Worm (Caenorhabditis elegans) whole organism, early embryonic: Measurements from ENCODE around the gene mltn-3.

Source experiments
- B0310.2 ChIP-seq: sonication (generic microtip); optimal IDR thresholded peaks from 2 replicates; lab custom pipeline; 2016; ENCODE audit warnings: mild to moderate bottlenecking, missing genetic modification characterization, missing compliant biosample characterization
- F13C5.2 ChIP-seq: sonication (generic microtip); optimal IDR thresholded peaks from 2 replicates; lab custom pipeline; 2017; ENCODE audit warnings: mild to moderate bottlenecking, missing genetic modification characterization, inconsistent platforms, missing compliant biosample characterization
- aly-1 ChIP-seq: sonication (generic microtip); optimal IDR thresholded peaks from 2 replicates; lab custom pipeline; 2016; ENCODE audit warnings: missing genetic modification characterization, missing compliant biosample characterization
- ama-1 ChIP-seq: fragments of 150-350 bp; optimal IDR thresholded peaks from 2 replicates; lab custom pipeline; 2014
- ceh-13 ChIP-seq: fragments of 200-800 bp; sonication (Bioruptor generic); optimal IDR thresholded peaks from 2 replicates; lab custom pipeline; 2018; ENCODE audit warnings: mild to moderate bottlenecking, missing genetic modification characterization, missing compliant biosample characterization
- ceh-36 ChIP-seq: sonication (generic microtip); optimal IDR thresholded peaks from 2 replicates; lab custom pipeline; 2016; ENCODE audit warnings: missing genetic modification characterization, inconsistent platforms, missing compliant biosample characterization
- ets-7 ChIP-seq: sonication (generic microtip); optimal IDR thresholded peaks from 2 replicates; lab custom pipeline; 2016; ENCODE audit warnings: missing genotype, missing genetic modification characterization, missing compliant biosample characterization
- flt-1 ChIP-seq: fragments of 200-800 bp; sonication (Bioruptor generic); IDR thresholded peaks from 2 replicates; pipeline ENCODE4 v1.3.6; 2022; ENCODE audit warnings: missing genetic modification characterization, missing compliant biosample characterization
- hmbx-1 ChIP-seq: sonication (generic microtip); optimal IDR thresholded peaks from 2 replicates; lab custom pipeline; 2016; ENCODE audit warnings: mild to moderate bottlenecking, missing genetic modification characterization, missing compliant biosample characterization
- hmg-4 ChIP-seq: fragments of 200-800 bp; sonication (Bioruptor generic); optimal IDR thresholded peaks from 2 replicates; lab custom pipeline; 2018; ENCODE audit warnings: mild to moderate bottlenecking, missing genetic modification characterization, missing compliant biosample characterization
- hnd-1 ChIP-seq: sonication (generic microtip); optimal IDR thresholded peaks from 2 replicates; lab custom pipeline; 2016; ENCODE audit warnings: missing genetic modification characterization, missing compliant biosample characterization
- pes-1 ChIP-seq: fragments of 200-800 bp; sonication (Bioruptor generic); IDR thresholded peaks from 2 replicates; pipeline ENCODE4 v1.3.6; 2022; ENCODE audit warnings: missing genetic modification reagents, missing genetic modification characterization, missing compliant biosample characterization
- scrt-1 ChIP-seq: fragments of 200-800 bp; sonication (Bioruptor generic); IDR thresholded peaks from 2 replicates; pipeline ENCODE4 v1.3.6; 2022; ENCODE audit warnings: missing genetic modification characterization, missing compliant biosample characterization
- sea-1 ChIP-seq: fragments of 200-800 bp; sonication (Bioruptor generic); conservative IDR thresholded peaks from 2 replicates; pipeline ENCODE4 v1.3.6; 2022; ENCODE audit warnings: missing genetic modification characterization, missing compliant biosample characterization
- tbx-11 ChIP-seq: fragments of 200-800 bp; sonication (Bioruptor generic); IDR thresholded peaks from 2 replicates; pipeline ENCODE4 v1.3.6; 2022; ENCODE audit warnings: missing genetic modification characterization, missing compliant biosample characterization
- tbx-37 ChIP-seq: fragments of 200-800 bp; sonication (Bioruptor generic); conservative IDR thresholded peaks from 2 replicates; pipeline ENCODE4 v1.3.6; 2022; ENCODE audit warnings: missing genetic modification reagents, missing genetic modification characterization, missing compliant biosample characterization
- tra-4 ChIP-seq: sonication (generic microtip); optimal IDR thresholded peaks from 2 replicates; lab custom pipeline; 2017; ENCODE audit warnings: missing genetic modification characterization, missing compliant biosample characterization

mltn-3 gene

DNA sequence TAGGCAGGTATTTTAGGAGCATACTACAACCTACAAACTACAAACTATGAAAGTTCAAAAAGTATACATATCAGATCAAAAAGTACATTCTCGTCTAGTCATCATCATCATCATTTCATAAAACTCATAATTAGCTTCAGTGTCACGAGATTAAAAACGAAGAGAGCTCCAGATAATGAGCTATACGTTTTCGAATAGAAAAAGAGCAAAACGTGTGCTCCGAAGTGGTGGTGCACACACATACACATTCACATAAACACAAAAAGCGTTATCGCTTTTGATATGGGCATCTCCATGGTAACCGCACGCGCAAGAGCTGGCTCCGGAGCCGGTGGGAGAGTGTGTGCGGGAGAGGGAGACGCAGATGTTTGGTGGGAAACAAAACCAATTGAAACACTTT, 48.2 kb downstream of the mltn-3 start:
- no peak for TF ChIP-seq ceh-13 (GFP tag; lab: Kevin White, UChicago)
- no peak for TF ChIP-seq B0310.2 (tag; lab: Kevin White, UChicago)
- no peak for TF ChIP-seq flt-1 (GFP tag; lab: Robert Waterston, UW)
- no peak for TF ChIP-seq ets-7 (tag; lab: Kevin White, UChicago)
- no peak for TF ChIP-seq ceh-36 (tag; lab: Kevin White, UChicago)
- TF ChIP-seq ama-1 = no peak
- no peak for TF ChIP-seq tbx-11 (GFP tag; lab: Robert Waterston, UW)
- no peak for TF ChIP-seq hmg-4 (GFP tag; lab: Kevin White, UChicago)
- no peak for TF ChIP-seq F13C5.2
- no peak for TF ChIP-seq tra-4 (tag; lab: Kevin White, UChicago)

DNA sequence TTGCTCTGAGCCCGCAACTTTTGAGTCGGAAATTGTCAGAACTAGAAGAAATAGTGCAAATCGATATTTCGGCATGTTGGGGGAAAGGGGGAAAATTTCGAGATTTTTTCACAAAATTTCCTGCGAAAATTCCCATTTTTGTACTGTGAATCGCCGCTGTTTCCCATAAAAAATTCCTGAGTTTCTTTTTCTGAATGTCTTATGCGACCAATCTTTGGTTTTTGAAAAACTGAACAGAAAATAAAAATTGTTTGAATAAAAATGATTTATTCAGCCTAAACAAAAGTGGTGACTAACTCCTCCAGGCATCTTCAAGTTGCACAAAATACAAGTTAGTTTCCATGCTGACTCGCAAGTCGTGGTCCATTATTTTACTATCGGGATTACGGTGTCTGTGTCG, 50.1 kb downstream of the mltn-3 start, which contains the start of gene W07G1.7:
Gene W07G1.7 (minus strand): TSS at position 101 of the 400 bp plus-strand sequence.
- TF ChIP-seq hnd-1 (no peak), flt-1 (GFP tag; lab: Robert Waterston, UW) (no peak), ets-7 (tag; lab: Kevin White, UChicago) (no peak), pes-1 (GFP tag; lab: Robert Waterston, UW) (no peak), ceh-36 (tag; lab: Kevin White, UChicago) (no peak), F13C5.2 (no peak), tbx-37 (no peak), hmg-4 (GFP tag; lab: Kevin White, UChicago) (no peak), B0310.2 (tag; lab: Kevin White, UChicago) (no peak), ama-1 (no peak), sea-1 (GFP tag; lab: Robert Waterston, UW) (no peak), aly-1 (tag; lab: Kevin White, UChicago) (no peak), ceh-13 (GFP tag; lab: Kevin White, UChicago) (no peak), tra-4 (tag; lab: Kevin White, UChicago) (no peak), scrt-1 (GFP tag; lab: Robert Waterston, UW) (no peak), hmbx-1 (tag; lab: Kevin White, UChicago) (no peak), tbx-11 (GFP tag; lab: Robert Waterston, UW) (no peak)

DNA sequence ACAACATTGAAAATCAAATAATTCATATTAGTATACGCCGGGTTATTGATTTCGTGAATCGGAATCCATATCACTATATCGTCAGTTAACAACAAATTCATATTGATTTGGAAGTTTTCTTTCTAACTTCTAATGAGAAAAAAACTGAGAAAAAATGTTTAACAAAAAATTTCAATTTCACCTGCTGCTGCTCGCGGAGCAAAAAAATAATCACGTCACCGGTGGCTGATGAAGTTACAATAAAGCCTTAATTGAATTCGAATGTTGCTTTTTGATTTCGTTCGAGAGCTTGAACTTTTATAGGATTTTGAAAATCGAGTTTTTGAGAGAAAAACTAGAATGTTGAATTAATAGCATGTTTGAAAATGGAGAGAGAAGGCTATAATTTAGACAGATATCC, 52.8 kb downstream of the mltn-3 start, which contains the start of gene sre-43:
Gene sre-43 (minus strand): TSS at position 101 of the 400 bp plus-strand sequence.
- TF ChIP-seq ceh-36 (tag; lab: Kevin White, UChicago) (no peak), F13C5.2 (no peak), scrt-1 (GFP tag; lab: Robert Waterston, UW) (no peak), tbx-37 (no peak), hmbx-1 (tag; lab: Kevin White, UChicago) (no peak), tbx-11 (GFP tag; lab: Robert Waterston, UW) (no peak), sea-1 (GFP tag; lab: Robert Waterston, UW) (no peak)
